Worm (Caenorhabditis elegans): Measurements from ENCODE around the gene Y45G12B.2.
A peak's percentile ranks its signal among the peaks of the same experiment; 100 is the strongest.

Y45G12B.2 gene

ce11 chrV:2673807-2674206, 20.8 kb upstream of the Y45G12B.2 start (continued):
- TF ChIP-seq egl-13 (tag; optimal IDR thresholded peaks at IDR 0.05) (no peak), nhr-77 (tag; optimal IDR thresholded peaks at IDR 0.05) (no peak), ztf-4 (tag; optimal IDR thresholded peaks at IDR 0.05) (no peak), fkh-10 (GFP tag; optimal IDR thresholded peaks at IDR 0.05) (peak; percentile 4), efl-1 (optimal IDR thresholded peaks at IDR 0.05) (peak; percentile 31 to 34), efl-1 (GFP tag; optimal IDR thresholded peaks at IDR 0.05 in 1 of 2) (peak; percentile 33 to 95), dsc-1 (tag; optimal IDR thresholded peaks at IDR 0.05) (peak; percentile 25), unc-30 (tag; optimal IDR thresholded peaks at IDR 0.05) (no peak), ceh-82 (tag; optimal IDR thresholded peaks at IDR 0.05) (peak in 2 of 3 experiments; percentile 31 to 37), lin-35 (GFP tag; optimal IDR thresholded peaks at IDR 0.05) (peak; percentile 32 to 61), mdl-1 (tag; optimal IDR thresholded peaks at IDR 0.05) (peak in 1 of 2 experiments; percentile 12), mep-1 (tag; optimal IDR thresholded peaks at IDR 0.05) (peak; percentile 10), fos-1 (tag; optimal IDR thresholded peaks at IDR 0.05) (no peak), nhr-90 (tag; optimal IDR thresholded peaks at IDR 0.05; ENCODE audit: poor library complexity) (peak; percentile 53), isw-1 (GFP tag; IDR thresholded peaks at IDR 0.05) (no peak), unc-62 (GFP tag; optimal IDR thresholded peaks at IDR 0.05) (no peak), unc-98 (GFP tag; IDR thresholded peaks at IDR 0.05) (no peak), ceh-90 (tag; optimal IDR thresholded peaks at IDR 0.05) (no peak), blmp-1 (tag; optimal IDR thresholded peaks at IDR 0.05) (peak; percentile 27), xbp-1 (tag; optimal IDR thresholded peaks at IDR 0.05) (peak; percentile 15), hlh-4 (tag; optimal IDR thresholded peaks at IDR 0.05) (no peak), pag-3 (tag; optimal IDR thresholded peaks at IDR 0.05; ENCODE audit: borderline replicate concordance, insufficient read depth) (no peak), lsy-2 (tag; optimal IDR thresholded peaks at IDR 0.05) (peak; percentile 30 to 59), efl-3 (GFP tag; optimal IDR thresholded peaks at IDR 0.05) (no peak), hlh-17 (GFP tag; optimal IDR thresholded peaks at IDR 0.05; ENCODE audit: borderline replicate concordance) (no peak), alr-1 (tag; optimal IDR thresholded peaks at IDR 0.05; ENCODE audit: borderline replicate concordance) (no peak), snpc-4 (tag; optimal IDR thresholded peaks at IDR 0.05) (no peak), ces-1 (GFP tag; optimal IDR thresholded peaks at IDR 0.05) (no peak), egl-27 (tag; optimal IDR thresholded peaks at IDR 0.05) (no peak), unc-86 (tag; optimal IDR thresholded peaks at IDR 0.05) (no peak), irx-1 (tag; optimal IDR thresholded peaks at IDR 0.05) (peak; percentile 2), ceh-8 (GFP tag; optimal IDR thresholded peaks at IDR 0.05) (no peak)

ce11 chrV:2675692-2676091, 18.9 kb upstream of the Y45G12B.2 start:
- no peak for TF ChIP-seq efl-1 (optimal IDR thresholded peaks at IDR 0.05)
- peak in 1 of 2 experiments; percentile 50 for TF ChIP-seq efl-1 (GFP tag; optimal IDR thresholded peaks at IDR 0.05 in 1 of 2)
- TF ChIP-seq nhr-71 (tag; optimal IDR thresholded peaks at IDR 0.05) = no peak
- TF ChIP-seq blmp-1 (tag; optimal IDR thresholded peaks at IDR 0.05) = peak; percentile 93

- TF ChIP-seq nhr-47 (tag; optimal IDR thresholded peaks at IDR 0.05) (no peak), ets-5 (GFP tag; IDR thresholded peaks at IDR 0.05) (no peak), lin-39 (tag; optimal IDR thresholded peaks at IDR 0.05) (no peak), lin-13 (GFP tag; optimal IDR thresholded peaks at IDR 0.05) (no peak), ztf-11 (tag; optimal IDR thresholded peaks at IDR 0.05) (no peak), fkh-10 (GFP tag; optimal IDR thresholded peaks at IDR 0.05) (no peak), unc-62 (GFP tag; optimal IDR thresholded peaks at IDR 0.05) (no peak), lir-3 (tag; optimal IDR thresholded peaks at IDR 0.05; ENCODE audit: poor library complexity) (no peak), hpl-2 (GFP tag; optimal IDR thresholded peaks at IDR 0.05) (no peak), pag-3 (tag; optimal IDR thresholded peaks at IDR 0.05; ENCODE audit: borderline replicate concordance, insufficient read depth) (no peak), swsn-7 (tag; optimal IDR thresholded peaks at IDR 0.05) (no peak), fos-1 (tag; optimal IDR thresholded peaks at IDR 0.05) (no peak), jun-1 (tag; optimal IDR thresholded peaks at IDR 0.05) (no peak), dpl-1 (GFP tag; optimal IDR thresholded peaks at IDR 0.05) (no peak)
Measured at ce11 chrV:2677648-2678047, 16.9 kb upstream of the Y45G12B.2 start.
